Worm (Caenorhabditis elegans) whole organism, mixed stage, embryonic: ENCODE results near the gene C08E3.1.
"Not testable (repeated sequence)": the region's sequence is repeated elsewhere in the genome, so short reads cannot be mapped to it uniquely, and the experiment has no call there.

Experiments
- mep-1 ChIP-seq: fragments of 150-350 bp; optimal IDR thresholded peaks from 2 replicates; lab custom pipeline; 2017; ENCODE audit warnings: missing biosample characterization, missing genetic modification reagents, missing genetic modification characterization, inconsistent platforms
- nhr-237 ChIP-seq: fragments of 150-350 bp; optimal IDR thresholded peaks from 2 replicates; lab custom pipeline; 2014; ENCODE audit warnings: missing biosample characterization, missing genetic modification characterization
- snpc-4 ChIP-seq: fragments of 150-350 bp; optimal IDR thresholded peaks from 2 replicates; lab custom pipeline; 2014; ENCODE audit warnings: missing biosample characterization, missing genetic modification characterization
- unc-62 ChIP-seq: fragments of 150-350 bp; optimal IDR thresholded peaks from 2 replicates; lab custom pipeline; 2014; ENCODE audit warnings: missing biosample characterization, missing genetic modification reagents, missing genetic modification characterization
- ztf-11 ChIP-seq: fragments of 150-350 bp; optimal IDR thresholded peaks from 2 replicates; lab custom pipeline; 2014; ENCODE audit warnings: missing biosample characterization, missing genetic modification characterization

DNA sequence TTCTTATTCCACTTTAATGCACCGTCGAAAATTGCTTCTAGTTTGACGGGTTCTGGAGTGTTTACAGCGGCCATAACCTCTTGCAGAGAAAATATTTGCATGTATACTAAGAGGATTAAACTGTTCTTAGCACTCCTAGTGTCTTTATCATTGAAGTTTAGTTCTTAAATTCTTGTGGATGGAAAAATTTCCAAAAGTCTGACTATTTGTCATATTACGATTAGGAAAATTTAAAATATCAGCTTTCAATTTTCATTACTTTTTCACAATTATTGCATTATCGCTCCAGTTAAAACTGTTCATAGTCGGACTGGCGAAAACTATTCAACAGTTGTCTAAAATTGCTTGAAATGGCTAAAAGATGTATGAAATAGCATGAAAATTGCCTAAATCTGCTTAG lies 27.3 kb downstream of the C08E3.1 start, which contains the start of gene ZC204.13:
- TF ChIP-seq mep-1; snpc-4 (tag; lab: Kevin White, UChicago); ztf-11 (tag; lab: Kevin White, UChicago); nhr-237 (tag; lab: Kevin White, UChicago); unc-62 (GFP tag; lab: Kevin White, UChicago): not testable (repeated sequence)
